Fruit fly (Drosophila melanogaster) whole organism, embryonic: ENCODE measurements around the gene CG18858.

Experiments used
- Atf6 ChIP-seq: fragments of 200-800 bp; sonication (Bioruptor generic); IDR thresholded peaks from 2 replicates; pipeline ENCODE4 v1.3.6; 2022; ENCODE audit warnings: missing biosample characterization, missing genetic modification characterization
- CG1024 ChIP-seq: fragments of 200-800 bp; sonication (Bioruptor generic); IDR thresholded peaks from 2 replicates; pipeline ENCODE4 v1.3.6; 2022; ENCODE audit warnings: missing biosample characterization, missing genetic modification characterization
- CG10267 ChIP-seq: fragments of 200-800 bp; sonication (Bioruptor generic); optimal IDR thresholded peaks from 2 replicates; lab custom pipeline; 2018; ENCODE audit warnings: missing biosample characterization, mild to moderate bottlenecking, missing genetic modification characterization, moderate library complexity
- CG10462 ChIP-seq: fragments of 200-800 bp; sonication (Bioruptor generic); optimal IDR thresholded peaks from 2 replicates; lab custom pipeline; 2016; ENCODE audit warnings: missing biosample characterization, missing genetic modification characterization
- CG10565 ChIP-seq: fragments of 200-800 bp; sonication (Bioruptor generic); optimal IDR thresholded peaks from 3 replicates; lab custom pipeline; 2016; ENCODE audit warnings: missing biosample characterization, mild to moderate bottlenecking, missing genetic modification characterization
- CG11247 ChIP-seq: fragments of 200-800 bp; sonication (Bioruptor generic); IDR thresholded peaks from 2 replicates; pipeline ENCODE4 v1.3.6; 2022; ENCODE audit warnings: missing biosample characterization, missing genetic modification characterization
- CG11456 ChIP-seq: fragments of 200-800 bp; sonication (Bioruptor generic); IDR thresholded peaks from 3 replicates; pipeline ENCODE4 v1.3.6; 2022; ENCODE audit warnings: missing biosample characterization, missing genetic modification characterization
- CG11560 ChIP-seq: fragments of 200-800 bp; sonication (Bioruptor generic); IDR thresholded peaks from 3 replicates; pipeline ENCODE4 v1.3.6; 2022; ENCODE audit warnings: missing biosample characterization, missing genetic modification characterization
- CG12659 ChIP-seq: fragments of 200-800 bp; sonication (Bioruptor generic); optimal IDR thresholded peaks from 3 replicates; lab custom pipeline; 2017; ENCODE audit warnings: mild to moderate bottlenecking, missing biosample characterization, missing genetic modification reagents, missing genetic modification characterization
- CG13123 ChIP-seq: fragments of 200-800 bp; sonication (Bioruptor generic); optimal IDR thresholded peaks from 2 replicates; lab custom pipeline; 2016; ENCODE audit warnings: missing biosample characterization, missing genetic modification characterization
- CG17802 ChIP-seq: fragments of 200-800 bp; sonication (Bioruptor generic); optimal IDR thresholded peaks from 2 replicates; lab custom pipeline; 2018; ENCODE audit warnings: missing biosample characterization, mild to moderate bottlenecking, missing genetic modification characterization, moderate library complexity
- CG17829 ChIP-seq: fragments of 200-800 bp; optimal IDR thresholded peaks from 2 replicates; lab custom pipeline; 2019; ENCODE audit warnings: missing biosample characterization, mild to moderate bottlenecking, missing genetic modification characterization, moderate library complexity
- CG18011 ChIP-seq: fragments of 200-800 bp; sonication (Bioruptor generic); optimal IDR thresholded peaks from 2 replicates; lab custom pipeline; 2017; ENCODE audit warnings: missing biosample characterization, missing genetic modification characterization, mild to moderate bottlenecking, moderate library complexity, missing genotype
- CG3163 ChIP-seq: fragments of 200-800 bp; sonication (Bioruptor generic); optimal IDR thresholded peaks from 3 replicates; lab custom pipeline; 2016; ENCODE audit warnings: missing biosample characterization, missing genetic modification characterization
- CG3281 ChIP-seq: fragments of 200-800 bp; sonication (Bioruptor generic); optimal IDR thresholded peaks from 3 replicates; lab custom pipeline; 2017; ENCODE audit warnings: missing biosample characterization, mild to moderate bottlenecking, missing genetic modification characterization
- CG3407 ChIP-seq: fragments of 200-800 bp; sonication (Bioruptor generic); optimal IDR thresholded peaks from 2 replicates; lab custom pipeline; 2018; ENCODE audit warnings: missing biosample characterization, mild to moderate bottlenecking, missing genetic modification characterization
- CG3726 ChIP-seq: fragments of 200-800 bp; sonication (Bioruptor generic); IDR thresholded peaks from 3 replicates; pipeline ENCODE4, ENCODE4 v1.3.6; 2022; ENCODE audit warnings: missing biosample characterization, missing genetic modification characterization
- CG42726 ChIP-seq: fragments of 200-800 bp; sonication (Bioruptor generic); IDR thresholded peaks from 2 replicates; pipeline ENCODE4 v1.3.6; 2022; ENCODE audit warnings: missing biosample characterization, missing genetic modification characterization; ENCODE audit not compliant: partially characterized antibody
- CG4360 ChIP-seq: fragments of 200-800 bp; sonication (Bioruptor generic); IDR thresholded peaks from 2 replicates; pipeline ENCODE4 v1.3.6; 2022; ENCODE audit warnings: missing biosample characterization, missing genetic modification characterization
- CG43689 ChIP-seq: fragments of 200-800 bp; sonication (Bioruptor generic); IDR thresholded peaks from 2 replicates; pipeline ENCODE4 v1.3.6; 2022; ENCODE audit warnings: missing biosample characterization, missing genetic modification characterization
- CG4424 ChIP-seq: fragments of 200-800 bp; sonication (Bioruptor generic); optimal IDR thresholded peaks from 3 replicates; lab custom pipeline; 2016; ENCODE audit warnings: missing biosample characterization, missing genetic modification characterization
- CG4707 ChIP-seq: fragments of 200-800 bp; sonication (Bioruptor generic); optimal IDR thresholded peaks from 2 replicates; lab custom pipeline; 2018; ENCODE audit warnings: missing biosample characterization, mild to moderate bottlenecking, missing genetic modification characterization, moderate library complexity
- CG4820 ChIP-seq: fragments of 200-800 bp; sonication (Bioruptor generic); optimal IDR thresholded peaks from 3 replicates; lab custom pipeline; 2016; ENCODE audit warnings: missing biosample characterization, missing genetic modification characterization
- CG6254 ChIP-seq: fragments of 200-800 bp; sonication (Bioruptor generic); optimal IDR thresholded peaks from 3 replicates; lab custom pipeline; 2017; ENCODE audit warnings: mild to moderate bottlenecking, missing biosample characterization, missing genetic modification reagents, missing genetic modification characterization
- CG6813 ChIP-seq: fragments of 200-800 bp; sonication (Bioruptor generic); optimal IDR thresholded peaks from 2 replicates; lab custom pipeline; 2017; ENCODE audit warnings: missing biosample characterization, missing genetic modification characterization, mild to moderate bottlenecking, moderate library complexity, missing genetic modification reagents
- CG8765 ChIP-seq: fragments of 200-800 bp; sonication (Bioruptor generic); IDR thresholded peaks from 2 replicates; pipeline ENCODE4 v1.3.6; 2022; ENCODE audit warnings: missing biosample characterization, missing genetic modification characterization
- Dbx ChIP-seq: fragments of 200-800 bp; sonication (Bioruptor generic); IDR thresholded peaks from 3 replicates; pipeline ENCODE4 v1.3.6; 2022; ENCODE audit warnings: missing biosample characterization, missing genetic modification characterization
- H15 ChIP-seq: fragments of 200-800 bp; sonication (Bioruptor generic); IDR thresholded peaks from 3 replicates; pipeline ENCODE4 v1.3.6; 2022; ENCODE audit warnings: missing biosample characterization, missing genetic modification characterization
- HmgD ChIP-seq: fragments of 200-800 bp; sonication (Bioruptor generic); optimal IDR thresholded peaks from 3 replicates; lab custom pipeline; 2016; ENCODE audit warnings: missing biosample characterization, missing genetic modification characterization
- NC2β ChIP-seq: fragments of 200-800 bp; sonication (Bioruptor generic); optimal IDR thresholded peaks from 2 replicates; lab custom pipeline; 2016; ENCODE audit warnings: missing biosample characterization, missing genetic modification characterization
- Oaz ChIP-seq: fragments of 200-800 bp; sonication (Bioruptor generic); IDR thresholded peaks from 2 replicates; pipeline ENCODE4 v1.3.6; 2022; ENCODE audit warnings: missing biosample characterization, missing genetic modification characterization
- Ptx1 ChIP-seq: fragments of 200-800 bp; sonication (Bioruptor generic); IDR thresholded peaks from 2 replicates; pipeline ENCODE4 v1.3.6; 2022; ENCODE audit warnings: missing biosample characterization, missing genetic modification characterization
- Rx ChIP-seq: fragments of 200-800 bp; sonication (Bioruptor generic); IDR thresholded peaks from 2 replicates; pipeline ENCODE4 v1.3.6; 2022; ENCODE audit warnings: missing biosample characterization, missing genetic modification characterization
- Six4 ChIP-seq: fragments of 200-800 bp; sonication (Bioruptor generic); optimal IDR thresholded peaks from 2 replicates; lab custom pipeline; 2016; ENCODE audit warnings: missing biosample characterization, missing genetic modification characterization
- Taf1 ChIP-seq: fragments of 200-800 bp; sonication (Bioruptor generic); IDR thresholded peaks from 2 replicates; pipeline ENCODE4 v1.3.6; 2022; ENCODE audit warnings: missing biosample characterization, missing genetic modification characterization
- cad ChIP-seq: fragments of >200 bp; optimal IDR thresholded peaks from 2 replicates; lab custom pipeline; 2017; ENCODE audit warnings: missing biosample characterization, missing genetic modification characterization
- cato ChIP-seq: fragments of 200-800 bp; sonication (Bioruptor generic); optimal IDR thresholded peaks from 2 replicates; lab custom pipeline; 2016; ENCODE audit warnings: missing biosample characterization, missing genetic modification characterization, borderline replicate concordance
- caup ChIP-seq: fragments of 200-800 bp; sonication (Bioruptor generic); optimal IDR thresholded peaks from 3 replicates; lab custom pipeline; 2017; ENCODE audit warnings: missing biosample characterization, mild to moderate bottlenecking, missing genetic modification characterization, moderate library complexity; ENCODE audit not compliant: severe bottlenecking
- chn ChIP-seq: fragments of 200-800 bp; sonication (Bioruptor generic); optimal IDR thresholded peaks from 2 replicates; lab custom pipeline; 2016; ENCODE audit warnings: missing biosample characterization, missing genetic modification characterization
- crp ChIP-seq, 2 experiments: fragments of 200-800 bp; sonication (Bioruptor generic); optimal IDR thresholded peaks; 2 replicates in 1 of 2; 3 replicates in 1 of 2; lab custom pipeline; 2017; ENCODE audit warnings: missing biosample characterization in 2 of 2, missing genetic modification characterization in 2 of 2, mild to moderate bottlenecking in 1 of 2, moderate library complexity in 1 of 2
- da ChIP-seq: fragments of 200-800 bp; sonication (Bioruptor generic); optimal IDR thresholded peaks from 2 replicates; lab custom pipeline; 2016; ENCODE audit warnings: missing biosample characterization, missing genetic modification characterization
- dpn ChIP-seq, 2 experiments: fragments of 200-800 bp; sonication (Bioruptor generic); optimal IDR thresholded peaks; 3 replicates each; lab custom pipeline; 2016; ENCODE audit warnings: missing biosample characterization in 2 of 2, missing genetic modification characterization in 2 of 2
- lola ChIP-seq, 3 experiments: fragments of >200 bp in 2 of 3; fragments of 200-800 bp in 1 of 3; sonication (Bioruptor generic) in 1 of 3; optimal IDR thresholded peaks; 2 replicates each; lab custom pipeline; 2017 to 2019; ENCODE audit warnings: missing biosample characterization in 3 of 3, missing genetic modification characterization in 3 of 3, mild to moderate bottlenecking in 1 of 3, moderate library complexity in 1 of 3
- luna ChIP-seq: fragments of 200-800 bp; sonication (Bioruptor generic); optimal IDR thresholded peaks from 2 replicates; lab custom pipeline; 2016; ENCODE audit warnings: missing biosample characterization, missing genetic modification characterization
- pros ChIP-seq: fragments of 200-800 bp; sonication (Bioruptor generic); optimal IDR thresholded peaks from 3 replicates; lab custom pipeline; 2019; ENCODE audit warnings: missing biosample characterization, mild to moderate bottlenecking, missing genetic modification characterization, moderate library complexity
- sens-2 ChIP-seq: fragments of 200-800 bp; sonication (Bioruptor generic); IDR thresholded peaks from 2 replicates; pipeline ENCODE4 v1.3.6; 2022; ENCODE audit warnings: missing biosample characterization, missing genetic modification characterization
- sr ChIP-seq: fragments of 200-800 bp; sonication (Bioruptor generic); IDR thresholded peaks from 3 replicates; pipeline ENCODE4 v1.3.6; 2022; ENCODE audit warnings: missing biosample characterization, missing genetic modification characterization
- tap ChIP-seq: fragments of 200-800 bp; optimal IDR thresholded peaks from 3 replicates; lab custom pipeline; 2019; ENCODE audit warnings: missing biosample characterization, mild to moderate bottlenecking, missing genetic modification characterization, moderate library complexity
- tin ChIP-seq: fragments of 200-800 bp; sonication (Bioruptor generic); optimal IDR thresholded peaks from 3 replicates; lab custom pipeline; 2016; ENCODE audit warnings: missing biosample characterization, missing genetic modification characterization
- tx ChIP-seq: fragments of 200-800 bp; sonication (Bioruptor generic); optimal IDR thresholded peaks from 2 replicates; lab custom pipeline; 2016; ENCODE audit warnings: missing biosample characterization, missing genetic modification characterization

Gene CG18858

DNA sequence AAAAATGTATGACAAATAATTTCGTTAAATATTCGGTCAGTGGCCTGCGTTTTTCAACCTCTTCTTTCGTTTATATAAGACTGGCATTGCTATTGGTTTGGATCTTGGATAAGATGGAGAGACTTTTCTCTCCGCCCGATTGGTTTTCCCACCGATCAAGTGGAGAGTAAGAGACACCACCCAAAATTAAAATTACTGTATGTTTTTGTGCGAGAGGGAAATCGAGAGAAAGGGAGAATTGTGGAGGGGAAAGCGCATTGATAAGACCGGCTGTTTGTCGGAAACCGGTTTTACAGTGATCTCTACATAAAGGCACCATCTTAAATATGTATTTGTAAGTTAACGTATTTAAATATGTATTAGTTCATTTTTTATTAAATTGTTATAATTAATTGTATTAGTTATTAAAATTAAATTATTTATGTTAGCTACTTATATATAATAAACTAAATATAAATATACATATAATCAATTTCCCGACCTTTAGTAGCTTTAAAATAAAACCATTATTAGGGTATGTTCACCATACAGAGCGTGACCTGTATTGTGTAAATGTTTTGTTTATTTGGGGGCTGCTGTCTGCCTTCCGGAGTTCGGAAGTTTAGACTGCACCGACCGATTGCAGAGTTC lies 35.7 kb upstream of the CG18858 start, which contains the start of gene CG34007 (continued):
- TF ChIP-seq CG3407 (GFP tag; lab: Kevin White, UChicago) (peak; percentile 82), caup (GFP tag; lab: Kevin White, UChicago) (no peak), lola (GFP tag; optimal IDR thresholded peaks at IDR 0.05; lab: Kevin White, UChicago) (peak in 1 of 3 experiments; percentile 98), Taf1 (GFP tag; lab: Robert Waterston, UW) (no peak), CG43689 (GFP tag; lab: Robert Waterston, UW) (no peak), Rx (GFP tag; lab: Robert Waterston, UW) (no peak), NC2β (GFP tag; lab: Kevin White, UChicago) (no peak), CG10267 (tag; lab: Kevin White, UChicago) (peak; percentile 85), CG3163 (GFP tag; lab: Kevin White, UChicago) (peak; percentile 29), CG10565 (no peak), Dbx (GFP tag; lab: Robert Waterston, UW) (no peak), Atf6 (GFP tag; lab: Robert Waterston, UW) (no peak), dpn (GFP tag; optimal IDR thresholded peaks at IDR 0.05; lab: Kevin White, UChicago) (peak in 1 of 2 experiments; percentile 65), CG17802 (no peak), tin (GFP tag; lab: Kevin White, UChicago) (peak; percentile 45), CG4424 (GFP tag; lab: Kevin White, UChicago) (peak; percentile 63), CG4707 (GFP tag; lab: Kevin White, UChicago) (peak; percentile 1), Oaz (GFP tag; lab: Robert Waterston, UW) (no peak), CG11456 (GFP tag; lab: Robert Waterston, UW) (0 out of 3 replicates have a peak, but pooled peaks have one; percentile 56), CG8765 (no peak), CG11247 (GFP tag; lab: Robert Waterston, UW) (peak; percentile 38; the same call in 1 of the 2 replicates), CG4360 (peak; percentile 44; the same call in 1 of the 2 replicates), CG6254 (GFP tag; lab: Kevin White, UChicago) (peak; percentile 72), CG4820 (GFP tag; lab: Kevin White, UChicago) (peak; percentile 60), CG13123 (peak; percentile 47), CG3726 (no peak), sens-2 (no peak), cad (GFP tag; lab: Kevin White, UChicago) (no peak), Six4 (GFP tag; lab: Kevin White, UChicago) (peak; percentile 64), CG12659 (peak; percentile 72), CG6813 (GFP tag; lab: Kevin White, UChicago) (peak; percentile 66), H15 (GFP tag; lab: Robert Waterston, UW) (peak; percentile 56; the same call in 1 of the 3 replicates), CG10462 (GFP tag; lab: Kevin White, UChicago) (peak; percentile 25), HmgD (GFP tag; lab: Kevin White, UChicago) (no peak), sr (GFP tag; lab: Robert Waterston, UW) (no peak), pros (GFP tag; lab: Kevin White, UChicago) (peak; percentile 73), Ptx1 (GFP tag; lab: Robert Waterston, UW) (peak; percentile 87), CG17829 (tag; lab: Kevin White, UChicago) (peak; percentile 94), CG18011 (no peak), tx (no peak), da (GFP tag; lab: Kevin White, UChicago) (no peak), cato (GFP tag; lab: Kevin White, UChicago) (peak; percentile 46), CG42726 (GFP tag; lab: Robert Waterston, UW) (no peak), CG3281 (GFP tag; lab: Kevin White, UChicago) (peak; percentile 27), crp (GFP tag; optimal IDR thresholded peaks at IDR 0.05; lab: Kevin White, UChicago) (peak in 1 of 2 experiments; percentile 32), luna (GFP tag; lab: Kevin White, UChicago) (no peak), chn (GFP tag; lab: Kevin White, UChicago) (no peak), CG11560 (0 out of 3 replicates have a peak, but pooled peaks have one; percentile 19), CG1024 (GFP tag; lab: Robert Waterston, UW) (no peak), tap (tag; lab: Kevin White, UChicago) (peak; percentile 77)
